Worm (Caenorhabditis elegans) whole organism, L1 larva: ENCODE data around the gene C23F12.3.

Experiments used
- C16A3.4 ChIP-seq: fragments of 150-350 bp; optimal IDR thresholded peaks from 2 replicates; lab custom pipeline; 2014; ENCODE audit warnings: missing biosample characterization, missing genetic modification characterization
- F16B12.6 ChIP-seq: fragments of 150-350 bp; optimal IDR thresholded peaks from 2 replicates; lab custom pipeline; 2014; ENCODE audit warnings: missing biosample characterization, missing genetic modification characterization
- aly-2 ChIP-seq: fragments of 150-350 bp; optimal IDR thresholded peaks from 2 replicates; lab custom pipeline; 2014; ENCODE audit warnings: missing biosample characterization, missing genetic modification characterization
- ceh-63 ChIP-seq: fragments of 200-800 bp; sonication (Bioruptor generic); optimal IDR thresholded peaks from 2 replicates; lab custom pipeline; 2018; ENCODE audit warnings: mild to moderate bottlenecking, missing genetic modification characterization, missing compliant biosample characterization
- ceh-8 ChIP-seq: fragments of 200-800 bp; sonication (Bioruptor generic); optimal IDR thresholded peaks from 2 replicates; lab custom pipeline; 2018; ENCODE audit warnings: mild to moderate bottlenecking, missing genetic modification characterization, moderate library complexity, missing compliant biosample characterization
- ceh-88 ChIP-seq: fragments of 200-800 bp; sonication (Bioruptor generic); IDR thresholded peaks from 2 replicates; pipeline ENCODE4 v1.3.6; 2022; ENCODE audit warnings: missing genetic modification characterization, missing compliant biosample characterization
- dsc-1 ChIP-seq: sonication (generic microtip); optimal IDR thresholded peaks from 2 replicates; lab custom pipeline; 2016; ENCODE audit warnings: mild to moderate bottlenecking, missing genetic modification characterization, missing compliant biosample characterization
- efl-1 ChIP-seq, 4 experiments: fragments of 150-350 bp; optimal IDR thresholded peaks in 3 of 4; peaks in 1 of 4; 1 replicate in 1 of 4; 2 replicates in 3 of 4; lab custom pipeline; 2014; ENCODE audit warnings: missing biosample characterization in 2 of 4, missing genetic modification characterization in 2 of 4, missing genetic modification reagents in 2 of 4
- efl-3 ChIP-seq: fragments of 200-800 bp; sonication (Bioruptor generic); optimal IDR thresholded peaks from 2 replicates; lab custom pipeline; 2018; ENCODE audit warnings: mild to moderate bottlenecking, missing genetic modification characterization, missing compliant biosample characterization
- egl-13 ChIP-seq: sonication (generic microtip); optimal IDR thresholded peaks from 2 replicates; lab custom pipeline; 2016; ENCODE audit warnings: missing genotype, missing genetic modification reagents, missing genetic modification characterization, missing compliant biosample characterization
- egl-27 ChIP-seq, 2 experiments: fragments of 150-350 bp in 1 of 2; sonication (generic microtip); optimal IDR thresholded peaks; 3 replicates each; lab custom pipeline; 2017 to 2018; ENCODE audit warnings: missing biosample characterization in 2 of 2, missing genetic modification characterization in 2 of 2, missing genetic modification reagents in 2 of 2
- elt-2 ChIP-seq: sonication (generic microtip); optimal IDR thresholded peaks from 2 replicates; lab custom pipeline; 2016; ENCODE audit warnings: missing genetic modification characterization, mild to moderate bottlenecking, inconsistent platforms, missing compliant biosample characterization, missing genetic modification reagents
- ets-5 ChIP-seq: fragments of 200-800 bp; sonication (Bioruptor generic); IDR thresholded peaks from 2 replicates; pipeline ENCODE4 v1.3.6; 2022; ENCODE audit warnings: missing genetic modification characterization, missing compliant biosample characterization
- fos-1 ChIP-seq: fragments of 150-350 bp; optimal IDR thresholded peaks from 2 replicates; lab custom pipeline; 2014; ENCODE audit warnings: missing biosample characterization, missing genetic modification characterization
- grh-1 ChIP-seq: fragments of 200-800 bp; sonication (Bioruptor generic); IDR thresholded peaks from 2 replicates; pipeline ENCODE4 v1.3.6; 2022; ENCODE audit warnings: missing genetic modification reagents, missing genetic modification characterization, missing compliant biosample characterization
- hlh-4 ChIP-seq: sonication (generic microtip); optimal IDR thresholded peaks from 2 replicates; lab custom pipeline; 2016; ENCODE audit warnings: mild to moderate bottlenecking, missing genetic modification characterization, missing compliant biosample characterization
- irx-1 ChIP-seq: sonication (generic microtip); optimal IDR thresholded peaks from 2 replicates; lab custom pipeline; 2016; ENCODE audit warnings: missing genetic modification characterization, missing compliant biosample characterization
- jun-1 ChIP-seq: fragments of 150-350 bp; optimal IDR thresholded peaks from 2 replicates; lab custom pipeline; 2014; ENCODE audit warnings: missing biosample characterization, missing genetic modification reagents, missing genetic modification characterization
- lin-13 ChIP-seq: fragments of 150-350 bp; optimal IDR thresholded peaks from 2 replicates; lab custom pipeline; 2014; ENCODE audit warnings: missing biosample characterization, missing genetic modification reagents, missing genetic modification characterization
- lin-14 ChIP-seq: fragments of 200-800 bp; sonication (Bioruptor generic); optimal IDR thresholded peaks from 2 replicates; lab custom pipeline; 2018; ENCODE audit warnings: mild to moderate bottlenecking, missing genetic modification characterization, moderate library complexity, missing compliant biosample characterization
- lin-15B ChIP-seq: fragments of 150-350 bp; sonication (generic microtip); optimal IDR thresholded peaks from 3 replicates; lab custom pipeline; 2014; ENCODE audit warnings: missing biosample characterization, missing genetic modification characterization
- lin-35 ChIP-seq, 2 experiments: fragments of 150-350 bp; optimal IDR thresholded peaks; 2 replicates each; lab custom pipeline; 2014; ENCODE audit warnings: missing biosample characterization in 2 of 2, missing genetic modification characterization in 2 of 2, missing genetic modification reagents in 2 of 2
- mdl-1 ChIP-seq, 2 experiments: fragments of 150-350 bp; optimal IDR thresholded peaks; 2 replicates each; lab custom pipeline; 2014 to 2017; ENCODE audit warnings: missing biosample characterization in 2 of 2, missing genetic modification characterization in 2 of 2, inconsistent platforms in 1 of 2
- mep-1 ChIP-seq: fragments of 150-350 bp; optimal IDR thresholded peaks from 2 replicates; lab custom pipeline; 2014; ENCODE audit warnings: missing biosample characterization, missing genetic modification characterization
- nhr-11 ChIP-seq: fragments of 150-350 bp; optimal IDR thresholded peaks from 2 replicates; lab custom pipeline; 2014; ENCODE audit warnings: missing biosample characterization, missing genetic modification characterization
- nhr-12 ChIP-seq: sonication (generic microtip); optimal IDR thresholded peaks from 2 replicates; lab custom pipeline; 2017; ENCODE audit warnings: missing biosample characterization, missing genetic modification characterization
- nhr-20 ChIP-seq: sonication (generic microtip); optimal IDR thresholded peaks from 2 replicates; lab custom pipeline; 2016; ENCODE audit warnings: mild to moderate bottlenecking, missing genetic modification characterization, missing compliant biosample characterization
- nhr-47 ChIP-seq: sonication (generic microtip); optimal IDR thresholded peaks from 2 replicates; lab custom pipeline; 2016; ENCODE audit warnings: mild to moderate bottlenecking, missing genetic modification characterization, moderate library complexity, missing compliant biosample characterization
- nhr-71 ChIP-seq: sonication (generic microtip); optimal IDR thresholded peaks from 2 replicates; lab custom pipeline; 2016; ENCODE audit warnings: mild to moderate bottlenecking, missing genetic modification characterization, moderate library complexity, missing compliant biosample characterization
- nhr-76 ChIP-seq: sonication (generic microtip); optimal IDR thresholded peaks from 2 replicates; lab custom pipeline; 2017; ENCODE audit warnings: missing biosample characterization, missing genetic modification characterization
- nhr-77 ChIP-seq: fragments of 150-350 bp; optimal IDR thresholded peaks from 2 replicates; lab custom pipeline; 2014; ENCODE audit warnings: missing biosample characterization, missing genetic modification characterization
- nhr-84 ChIP-seq: sonication (generic microtip); optimal IDR thresholded peaks from 2 replicates; lab custom pipeline; 2017; ENCODE audit warnings: missing biosample characterization, missing genetic modification characterization
- nhr-85 ChIP-seq: sonication (generic microtip); peaks from one replicate; lab custom pipeline; 2016; ENCODE audit warnings: missing genetic modification characterization, inconsistent platforms, missing compliant biosample characterization
- nhr-90 ChIP-seq: sonication (generic microtip); optimal IDR thresholded peaks from 2 replicates; lab custom pipeline; 2016; ENCODE audit warnings: mild to moderate bottlenecking, missing genetic modification characterization, missing compliant biosample characterization; ENCODE audit not compliant: poor library complexity
- pax-3 ChIP-seq: fragments of 200-800 bp; sonication (Bioruptor generic); optimal IDR thresholded peaks from 2 replicates; lab custom pipeline; 2018; ENCODE audit warnings: mild to moderate bottlenecking, missing genetic modification characterization, moderate library complexity, missing compliant biosample characterization
- skn-1 ChIP-seq: fragments of 150-350 bp; optimal IDR thresholded peaks from 2 replicates; lab custom pipeline; 2014; ENCODE audit warnings: missing biosample characterization, missing genetic modification characterization
- swsn-7 ChIP-seq: sonication (generic microtip); optimal IDR thresholded peaks from 2 replicates; lab custom pipeline; 2016; ENCODE audit warnings: missing genetic modification characterization, missing compliant biosample characterization
- tbx-2 ChIP-seq: sonication (generic microtip); optimal IDR thresholded peaks from 2 replicates; lab custom pipeline; 2016; ENCODE audit warnings: missing genetic modification characterization, missing compliant biosample characterization
- unc-62 ChIP-seq: fragments of 150-350 bp; optimal IDR thresholded peaks from 2 replicates; lab custom pipeline; 2014; ENCODE audit warnings: missing biosample characterization, missing genetic modification reagents, missing genetic modification characterization
- unc-86 ChIP-seq: sonication (generic microtip); optimal IDR thresholded peaks from 2 replicates; lab custom pipeline; 2016; ENCODE audit warnings: missing genetic modification characterization, missing compliant biosample characterization
- xbp-1 ChIP-seq: sonication (generic microtip); optimal IDR thresholded peaks from 2 replicates; lab custom pipeline; 2016; ENCODE audit warnings: missing genetic modification characterization, missing compliant biosample characterization
- ztf-4 ChIP-seq: fragments of 150-350 bp; optimal IDR thresholded peaks from 2 replicates; lab custom pipeline; 2014; ENCODE audit warnings: missing biosample characterization, missing genetic modification characterization

The C23F12.3 gene

DNA sequence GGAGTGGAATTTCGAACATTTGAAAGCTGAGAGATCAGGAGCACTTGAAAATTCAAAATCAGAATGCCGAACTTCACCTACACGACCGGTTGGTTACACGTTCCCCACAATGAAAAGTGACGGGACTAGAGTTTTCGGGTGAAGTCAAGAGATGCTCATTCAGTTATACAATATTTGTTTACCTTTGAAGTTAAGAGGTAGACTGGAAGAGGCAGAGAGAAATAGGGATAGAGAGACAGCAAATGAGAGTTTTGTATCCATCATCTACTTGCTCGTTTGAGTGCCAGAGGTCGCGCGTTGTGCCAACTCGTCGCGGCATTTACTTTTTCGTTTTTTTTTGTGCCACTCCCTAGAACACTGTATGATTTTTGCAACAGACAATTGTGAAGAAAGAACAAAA is 19.3 kb downstream of the C23F12.3 start:
- no peak for TF ChIP-seq irx-1 (tag; lab: Kevin White, UChicago)
- TF ChIP-seq ceh-8 (GFP tag; lab: Kevin White, UChicago) = no peak
- TF ChIP-seq nhr-71 (tag; lab: Kevin White, UChicago) = no peak
- no peak for TF ChIP-seq F16B12.6 (tag; lab: Kevin White, UChicago)
- no peak for TF ChIP-seq nhr-85 (tag; lab: Kevin White, UChicago)
- no peak for TF ChIP-seq nhr-90 (tag; lab: Kevin White, UChicago)
- no peak for TF ChIP-seq nhr-84 (tag; lab: Kevin White, UChicago)
- no peak for TF ChIP-seq hlh-4
- TF ChIP-seq pax-3 = no peak
- TF ChIP-seq ceh-88 (GFP tag; lab: Robert Waterston, UW) = no peak
- no peak for TF ChIP-seq nhr-47 (tag; lab: Kevin White, UChicago)
- no peak for TF ChIP-seq ets-5 (GFP tag; lab: Robert Waterston, UW)
- TF ChIP-seq tbx-2 = peak; percentile 39
- TF ChIP-seq nhr-12 (tag; lab: Kevin White, UChicago) = no peak
- TF ChIP-seq elt-2 = no peak
- peak; percentile 12 for TF ChIP-seq lin-14 (GFP tag; lab: Kevin White, UChicago)
- no peak for TF ChIP-seq ztf-4 (tag; lab: Kevin White, UChicago)
- TF ChIP-seq nhr-20 (tag; lab: Kevin White, UChicago) = peak; percentile 10
- peak; percentile 43 for TF ChIP-seq nhr-77 (tag; lab: Kevin White, UChicago)
- no peak for TF ChIP-seq skn-1 (tag; lab: Kevin White, UChicago)
- no peak for TF ChIP-seq lin-13 (GFP tag; lab: Kevin White, UChicago)
- no peak for TF ChIP-seq nhr-11 (tag; lab: Kevin White, UChicago)
- TF ChIP-seq efl-1 (optimal IDR thresholded peaks at IDR 0.05; lab: Kevin White, UChicago) = no peak
- TF ChIP-seq efl-1 (GFP tag; optimal IDR thresholded peaks at IDR 0.05 in 1 of 2; lab: Kevin White, UChicago) = peak in 1 of 2 experiments; percentile 35
- no peak for TF ChIP-seq fos-1
- no peak for TF ChIP-seq jun-1
- no peak for TF ChIP-seq ceh-63 (GFP tag; lab: Kevin White, UChicago)
- no peak for TF ChIP-seq xbp-1
- TF ChIP-seq unc-86 = no peak
- no peak for TF ChIP-seq mep-1 (tag; lab: Kevin White, UChicago)
- no peak for TF ChIP-seq efl-3 (GFP tag; lab: Kevin White, UChicago)
- no peak for TF ChIP-seq lin-35 (GFP tag; optimal IDR thresholded peaks at IDR 0.05; lab: Kevin White, UChicago)
- no peak for TF ChIP-seq C16A3.4
- TF ChIP-seq mdl-1 (tag; optimal IDR thresholded peaks at IDR 0.05; lab: Kevin White, UChicago) = no peak
- no peak for TF ChIP-seq aly-2 (tag; lab: Kevin White, UChicago)
- no peak for TF ChIP-seq swsn-7 (tag; lab: Kevin White, UChicago)
- TF ChIP-seq egl-13 (tag; lab: Kevin White, UChicago) = no peak
- no peak for TF ChIP-seq unc-62 (GFP tag; lab: Kevin White, UChicago)
- no peak for TF ChIP-seq nhr-76
- no peak for TF ChIP-seq grh-1 (GFP tag; lab: Robert Waterston, UW)
- TF ChIP-seq, all 84 proteins: peak for 5

DNA sequence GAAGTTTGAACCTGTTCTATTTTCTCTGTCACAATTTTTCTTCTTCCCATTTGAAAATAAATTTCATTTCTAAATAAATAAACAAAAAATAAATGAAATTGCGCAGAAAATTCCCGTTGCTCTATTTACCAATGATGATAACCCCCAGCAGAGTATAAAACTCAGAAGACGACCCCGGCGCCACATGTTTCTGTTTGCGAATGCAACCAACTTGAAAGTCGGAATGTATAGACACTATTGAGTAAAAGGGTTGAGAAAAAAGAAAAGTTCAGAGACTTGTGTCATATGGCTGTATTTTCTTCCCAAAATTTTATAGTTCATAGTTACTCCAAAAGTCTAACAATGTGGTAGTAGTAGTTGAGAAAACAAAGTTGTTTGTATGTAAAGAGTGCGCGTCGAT is 20.2 kb downstream of the C23F12.3 start:
- no peak for TF ChIP-seq unc-62 (GFP tag; lab: Kevin White, UChicago)
- TF ChIP-seq egl-27 (tag; optimal IDR thresholded peaks at IDR 0.05; lab: Kevin White, UChicago) = no peak
- TF ChIP-seq lin-14 (GFP tag; lab: Kevin White, UChicago) = peak; percentile 38
- TF ChIP-seq lin-15B = no peak
- TF ChIP-seq skn-1 (tag; lab: Kevin White, UChicago) = peak; percentile 1
- TF ChIP-seq aly-2 (tag; lab: Kevin White, UChicago) = no peak
- TF ChIP-seq nhr-77 (tag; lab: Kevin White, UChicago) = peak; percentile 20
- TF ChIP-seq dsc-1 (tag; lab: Kevin White, UChicago) = peak; percentile 35
